Worm (Caenorhabditis elegans) whole organism, L4/young adult: Measurements from ENCODE around the gene pkg-2.

Experiments used
- dao-5 ChIP-seq: sonication (generic microtip); optimal IDR thresholded peaks from 2 replicates; lab custom pipeline; 2016; ENCODE audit warnings: missing genotype, missing genetic modification characterization, moderate library complexity, missing compliant biosample characterization
- him-1 ChIP-seq: sonication (generic microtip); optimal IDR thresholded peaks from 2 replicates; lab custom pipeline; 2016; ENCODE audit warnings: missing genotype, missing genetic modification reagents, missing genetic modification characterization, missing compliant biosample characterization

DNA sequence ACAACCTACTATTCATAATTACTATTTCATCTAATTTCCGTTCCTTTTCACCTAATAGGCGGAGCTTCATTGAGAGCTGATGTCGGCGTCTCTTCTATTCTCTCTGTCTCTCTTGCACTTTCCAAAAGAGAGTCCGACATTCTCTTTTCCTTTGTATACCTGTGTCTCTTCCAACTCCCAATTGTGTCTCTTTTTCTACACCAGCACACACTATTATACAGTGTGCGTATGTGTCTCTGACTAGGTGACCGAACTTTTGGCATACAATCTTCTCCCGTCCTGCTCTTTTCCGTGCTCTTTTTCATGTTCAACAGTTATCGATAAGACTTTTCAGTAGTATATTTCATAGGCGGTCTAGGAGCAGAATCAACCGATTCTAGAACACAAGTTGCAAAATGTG, 19.6 kb downstream of the pkg-2 start:
- TF ChIP-seq dao-5 (tag; lab: Kevin White, UChicago), result no peak
- no peak for TF ChIP-seq him-1
